Worm (Caenorhabditis elegans) whole organism, L1 larva: Measurements from ENCODE around the gene mca-1.

Experiments
- C16A3.4 ChIP-seq: fragments of 150-350 bp; optimal IDR thresholded peaks from 2 replicates; lab custom pipeline; 2014; ENCODE audit warnings: missing biosample characterization, missing genetic modification characterization
- blmp-1 ChIP-seq: fragments of 150-350 bp; optimal IDR thresholded peaks from 2 replicates; lab custom pipeline; 2014; ENCODE audit warnings: missing biosample characterization, missing genetic modification characterization
- ceh-82 ChIP-seq, 3 experiments: fragments of 150-350 bp in 1 of 3; sonication (generic microtip) in 2 of 3; optimal IDR thresholded peaks; 2 replicates each; lab custom pipeline; 2014 to 2017; ENCODE audit warnings: missing biosample characterization in 3 of 3, missing genetic modification characterization in 3 of 3
- ceh-88 ChIP-seq: fragments of 200-800 bp; sonication (Bioruptor generic); IDR thresholded peaks from 2 replicates; pipeline ENCODE4 v1.3.6; 2022; ENCODE audit warnings: missing genetic modification characterization, missing compliant biosample characterization
- ces-1 ChIP-seq: fragments of 150-350 bp; optimal IDR thresholded peaks from 2 replicates; lab custom pipeline; 2014; ENCODE audit warnings: missing biosample characterization, missing genetic modification reagents, missing genetic modification characterization
- dpl-1 ChIP-seq, 3 experiments: fragments of 150-350 bp in 2 of 3; sonication (generic microtip) in 1 of 3; optimal IDR thresholded peaks; 2 replicates each; lab custom pipeline; 2014 to 2017; ENCODE audit warnings: missing biosample characterization in 3 of 3, missing genetic modification characterization in 3 of 3, missing genetic modification reagents in 3 of 3
- efl-1 ChIP-seq, 4 experiments: fragments of 150-350 bp; optimal IDR thresholded peaks in 3 of 4; peaks in 1 of 4; 1 replicate in 1 of 4; 2 replicates in 3 of 4; lab custom pipeline; 2014; ENCODE audit warnings: missing biosample characterization in 2 of 4, missing genetic modification characterization in 2 of 4, missing genetic modification reagents in 2 of 4
- efl-3 ChIP-seq: fragments of 200-800 bp; sonication (Bioruptor generic); optimal IDR thresholded peaks from 2 replicates; lab custom pipeline; 2018; ENCODE audit warnings: mild to moderate bottlenecking, missing genetic modification characterization, missing compliant biosample characterization
- egl-27 ChIP-seq, 2 experiments: fragments of 150-350 bp in 1 of 2; sonication (generic microtip); optimal IDR thresholded peaks; 3 replicates each; lab custom pipeline; 2017 to 2018; ENCODE audit warnings: missing biosample characterization in 2 of 2, missing genetic modification characterization in 2 of 2, missing genetic modification reagents in 2 of 2
- elt-3 ChIP-seq, 6 experiments: fragments of 150-350 bp in 1 of 6; sonication (generic microtip); optimal IDR thresholded peaks; 2 replicates each; lab custom pipeline; 2017 to 2018; ENCODE audit warnings: missing biosample characterization in 6 of 6, missing genetic modification characterization in 6 of 6, inconsistent platforms in 1 of 6
- ets-5 ChIP-seq: fragments of 200-800 bp; sonication (Bioruptor generic); IDR thresholded peaks from 2 replicates; pipeline ENCODE4 v1.3.6; 2022; ENCODE audit warnings: missing genetic modification characterization, missing compliant biosample characterization
- fkh-8 ChIP-seq: sonication (generic microtip); optimal IDR thresholded peaks from 2 replicates; lab custom pipeline; 2016; ENCODE audit warnings: mild to moderate bottlenecking, missing genetic modification characterization, missing compliant biosample characterization
- grh-1 ChIP-seq: fragments of 200-800 bp; sonication (Bioruptor generic); IDR thresholded peaks from 2 replicates; pipeline ENCODE4 v1.3.6; 2022; ENCODE audit warnings: missing genetic modification reagents, missing genetic modification characterization, missing compliant biosample characterization
- hlh-17 ChIP-seq: fragments of 200-800 bp; sonication (Bioruptor generic); optimal IDR thresholded peaks from 2 replicates; lab custom pipeline; 2018; ENCODE audit warnings: missing genetic modification characterization, mild to moderate bottlenecking, missing compliant biosample characterization, moderate library complexity, borderline replicate concordance
- hpl-2 ChIP-seq: fragments of 150-350 bp; optimal IDR thresholded peaks from 2 replicates; lab custom pipeline; 2014; ENCODE audit warnings: missing biosample characterization, missing genetic modification reagents, missing genetic modification characterization
- irx-1 ChIP-seq: sonication (generic microtip); optimal IDR thresholded peaks from 2 replicates; lab custom pipeline; 2016; ENCODE audit warnings: missing genetic modification characterization, missing compliant biosample characterization
- isw-1 ChIP-seq: fragments of 200-800 bp; sonication (Bioruptor generic); IDR thresholded peaks from 2 replicates; pipeline ENCODE4 v1.3.6; 2022; ENCODE audit warnings: missing genetic modification characterization, missing compliant biosample characterization
- jun-1 ChIP-seq: fragments of 150-350 bp; optimal IDR thresholded peaks from 2 replicates; lab custom pipeline; 2014; ENCODE audit warnings: missing biosample characterization, missing genetic modification reagents, missing genetic modification characterization
- lin-13 ChIP-seq: fragments of 150-350 bp; optimal IDR thresholded peaks from 2 replicates; lab custom pipeline; 2014; ENCODE audit warnings: missing biosample characterization, missing genetic modification reagents, missing genetic modification characterization
- lin-15B ChIP-seq: fragments of 150-350 bp; sonication (generic microtip); optimal IDR thresholded peaks from 3 replicates; lab custom pipeline; 2014; ENCODE audit warnings: missing biosample characterization, missing genetic modification characterization
- lin-35 ChIP-seq, 2 experiments: fragments of 150-350 bp; optimal IDR thresholded peaks; 2 replicates each; lab custom pipeline; 2014; ENCODE audit warnings: missing biosample characterization in 2 of 2, missing genetic modification characterization in 2 of 2, missing genetic modification reagents in 2 of 2
- lin-39 ChIP-seq: fragments of 150-350 bp; optimal IDR thresholded peaks from 2 replicates; lab custom pipeline; 2014; ENCODE audit warnings: missing biosample characterization, missing genetic modification reagents, missing genetic modification characterization
- lir-3 ChIP-seq: sonication (generic microtip); optimal IDR thresholded peaks from 2 replicates; lab custom pipeline; 2016; ENCODE audit warnings: mild to moderate bottlenecking, missing genetic modification characterization, moderate library complexity, missing compliant biosample characterization; ENCODE audit not compliant: poor library complexity
- lsy-2 ChIP-seq, 2 experiments: fragments of 150-350 bp; optimal IDR thresholded peaks; 2 replicates each; lab custom pipeline; 2014; ENCODE audit warnings: missing biosample characterization in 2 of 2, missing genetic modification characterization in 2 of 2
- mab-9 ChIP-seq: fragments of 200-800 bp; sonication (Bioruptor generic); IDR thresholded peaks from 2 replicates; pipeline ENCODE4 v1.3.6; 2022; ENCODE audit warnings: missing genetic modification reagents, missing genetic modification characterization, missing compliant biosample characterization
- mef-2 ChIP-seq: fragments of 150-350 bp; optimal IDR thresholded peaks from 2 replicates; lab custom pipeline; 2014; ENCODE audit warnings: missing biosample characterization, missing genetic modification characterization
- nhr-19 ChIP-seq: fragments of 200-800 bp; sonication (Bioruptor generic); conservative IDR thresholded peaks from 2 replicates; pipeline ENCODE4 v1.3.6; 2022; ENCODE audit warnings: missing genetic modification characterization, missing compliant biosample characterization
- nhr-20 ChIP-seq: sonication (generic microtip); optimal IDR thresholded peaks from 2 replicates; lab custom pipeline; 2016; ENCODE audit warnings: mild to moderate bottlenecking, missing genetic modification characterization, missing compliant biosample characterization
- nhr-237 ChIP-seq: fragments of 150-350 bp; optimal IDR thresholded peaks from 2 replicates; lab custom pipeline; 2014; ENCODE audit warnings: missing biosample characterization, missing genetic modification characterization
- nhr-28 ChIP-seq: fragments of 150-350 bp; optimal IDR thresholded peaks from 2 replicates; lab custom pipeline; 2014; ENCODE audit warnings: missing biosample characterization, missing genetic modification characterization
- nhr-47 ChIP-seq: sonication (generic microtip); optimal IDR thresholded peaks from 2 replicates; lab custom pipeline; 2016; ENCODE audit warnings: mild to moderate bottlenecking, missing genetic modification characterization, moderate library complexity, missing compliant biosample characterization
- nhr-71 ChIP-seq: sonication (generic microtip); optimal IDR thresholded peaks from 2 replicates; lab custom pipeline; 2016; ENCODE audit warnings: mild to moderate bottlenecking, missing genetic modification characterization, moderate library complexity, missing compliant biosample characterization
- nhr-76 ChIP-seq: sonication (generic microtip); optimal IDR thresholded peaks from 2 replicates; lab custom pipeline; 2017; ENCODE audit warnings: missing biosample characterization, missing genetic modification characterization
- nhr-77 ChIP-seq: fragments of 150-350 bp; optimal IDR thresholded peaks from 2 replicates; lab custom pipeline; 2014; ENCODE audit warnings: missing biosample characterization, missing genetic modification characterization
- nhr-85 ChIP-seq: sonication (generic microtip); peaks from one replicate; lab custom pipeline; 2016; ENCODE audit warnings: missing genetic modification characterization, inconsistent platforms, missing compliant biosample characterization
- nhr-90 ChIP-seq: sonication (generic microtip); optimal IDR thresholded peaks from 2 replicates; lab custom pipeline; 2016; ENCODE audit warnings: mild to moderate bottlenecking, missing genetic modification characterization, missing compliant biosample characterization; ENCODE audit not compliant: poor library complexity
- pax-3 ChIP-seq: fragments of 200-800 bp; sonication (Bioruptor generic); optimal IDR thresholded peaks from 2 replicates; lab custom pipeline; 2018; ENCODE audit warnings: mild to moderate bottlenecking, missing genetic modification characterization, moderate library complexity, missing compliant biosample characterization
- skn-1 ChIP-seq: fragments of 150-350 bp; optimal IDR thresholded peaks from 2 replicates; lab custom pipeline; 2014; ENCODE audit warnings: missing biosample characterization, missing genetic modification characterization
- snpc-4 ChIP-seq: fragments of 150-350 bp; optimal IDR thresholded peaks from 2 replicates; lab custom pipeline; 2014; ENCODE audit warnings: missing biosample characterization, missing genetic modification characterization
- snu-23 ChIP-seq: sonication (generic microtip); optimal IDR thresholded peaks from 2 replicates; lab custom pipeline; 2016; ENCODE audit warnings: missing genetic modification characterization, missing compliant biosample characterization
- swsn-7 ChIP-seq: sonication (generic microtip); optimal IDR thresholded peaks from 2 replicates; lab custom pipeline; 2016; ENCODE audit warnings: missing genetic modification characterization, missing compliant biosample characterization
- unc-130 ChIP-seq: fragments of 150-350 bp; optimal IDR thresholded peaks from 2 replicates; lab custom pipeline; 2017; ENCODE audit warnings: missing biosample characterization, missing genetic modification characterization, inconsistent platforms
- unc-30 ChIP-seq: sonication (generic microtip); optimal IDR thresholded peaks from 2 replicates; lab custom pipeline; 2017; ENCODE audit warnings: missing biosample characterization, missing genetic modification characterization
- unc-62 ChIP-seq: fragments of 150-350 bp; optimal IDR thresholded peaks from 2 replicates; lab custom pipeline; 2014; ENCODE audit warnings: missing biosample characterization, missing genetic modification reagents, missing genetic modification characterization
- unc-86 ChIP-seq: sonication (generic microtip); optimal IDR thresholded peaks from 2 replicates; lab custom pipeline; 2016; ENCODE audit warnings: missing genetic modification characterization, missing compliant biosample characterization
- unc-98 ChIP-seq: fragments of 200-800 bp; sonication (Bioruptor generic); IDR thresholded peaks from 2 replicates; pipeline ENCODE4 v1.3.6; 2022; ENCODE audit warnings: missing genetic modification characterization, missing compliant biosample characterization
- xbp-1 ChIP-seq: sonication (generic microtip); optimal IDR thresholded peaks from 2 replicates; lab custom pipeline; 2016; ENCODE audit warnings: missing genetic modification characterization, missing compliant biosample characterization
- zag-1 ChIP-seq: fragments of 150-350 bp; optimal IDR thresholded peaks from 2 replicates; lab custom pipeline; 2014; ENCODE audit warnings: missing biosample characterization, missing genetic modification characterization
- zip-4 ChIP-seq: fragments of 200-800 bp; sonication (Bioruptor generic); optimal IDR thresholded peaks from 2 replicates; lab custom pipeline; 2018; ENCODE audit warnings: mild to moderate bottlenecking, missing genetic modification characterization, moderate library complexity, missing compliant biosample characterization
- ztf-11 ChIP-seq, 2 experiments: sonication (generic microtip); optimal IDR thresholded peaks; 2 replicates each; lab custom pipeline; 2016 to 2017; ENCODE audit warnings: missing genetic modification characterization in 2 of 2, missing biosample characterization in 1 of 2, missing compliant biosample characterization in 1 of 2

The mca-1 gene

DNA sequence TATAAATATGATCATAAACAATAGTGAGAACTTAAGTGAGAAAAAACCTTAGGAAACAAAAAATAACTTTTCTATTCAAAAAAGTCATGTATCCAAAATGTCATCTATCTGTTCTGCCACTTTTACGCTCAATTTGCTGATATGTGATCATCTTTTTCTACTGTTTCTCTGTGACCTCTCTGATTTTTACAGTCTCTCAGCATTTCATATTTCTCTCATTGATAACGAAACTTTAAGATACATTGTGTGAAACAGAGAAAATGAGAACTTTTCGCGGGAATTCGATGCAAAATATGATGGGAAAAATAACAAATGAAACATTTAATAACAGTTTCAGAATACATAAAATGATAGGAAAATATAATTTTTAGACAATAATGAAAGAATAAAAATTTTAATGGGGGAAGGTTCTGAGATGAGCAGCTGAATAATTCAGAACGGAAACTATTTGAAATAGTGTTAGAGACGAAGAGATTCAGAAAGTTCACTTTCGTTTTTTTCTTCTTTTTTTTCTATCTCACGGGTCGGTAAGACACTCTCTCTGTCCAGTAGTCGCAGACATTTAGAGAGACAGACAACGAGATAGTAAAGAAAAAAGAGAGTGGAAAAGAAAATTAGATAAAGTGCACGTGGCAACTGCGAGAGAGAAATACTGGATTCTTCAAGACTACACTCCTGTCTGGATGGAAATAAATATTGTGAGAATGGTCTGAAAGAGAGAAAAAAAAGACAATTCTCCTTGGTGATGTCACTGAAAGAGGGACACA, 42.7 kb upstream of the mca-1 start:
- TF ChIP-seq hpl-2 (GFP tag; lab: Kevin White, UChicago), result no peak
- peak; percentile 38 for TF ChIP-seq jun-1 (tag; lab: Kevin White, UChicago)
- TF ChIP-seq skn-1 (tag; lab: Kevin White, UChicago), result peak; percentile 67
- TF ChIP-seq blmp-1 (tag; lab: Kevin White, UChicago), result peak; percentile 94
- TF ChIP-seq fkh-8 (tag; lab: Kevin White, UChicago), result peak; percentile 19
- TF ChIP-seq unc-98 (GFP tag; lab: Robert Waterston, UW), result no peak
- peak; percentile 87 for TF ChIP-seq nhr-85 (tag; lab: Kevin White, UChicago)
- peak; percentile 3 for TF ChIP-seq snpc-4
- no peak for TF ChIP-seq lin-39 (tag; lab: Kevin White, UChicago)
- peak; percentile 17 for TF ChIP-seq C16A3.4 (tag; lab: Kevin White, UChicago)
- TF ChIP-seq ceh-82 (tag; optimal IDR thresholded peaks at IDR 0.05; lab: Kevin White, UChicago), result peak; percentile 46 to 55 (median 48)
- peak; percentile 77 for TF ChIP-seq nhr-47 (tag; lab: Kevin White, UChicago)
- TF ChIP-seq nhr-90, result peak; percentile 55
- TF ChIP-seq dpl-1 (GFP tag; optimal IDR thresholded peaks at IDR 0.05; lab: Kevin White, UChicago), result peak; percentile 33 to 58 (median 50)
- TF ChIP-seq unc-130, result no peak
- no peak for TF ChIP-seq ceh-88
- peak; percentile 55 for TF ChIP-seq nhr-19 (GFP tag; lab: Robert Waterston, UW)
- TF ChIP-seq nhr-237 (tag; lab: Kevin White, UChicago), result peak; percentile 17
- no peak for TF ChIP-seq ces-1 (GFP tag; lab: Kevin White, UChicago)
- peak; percentile 65 for TF ChIP-seq unc-86
- no peak for TF ChIP-seq pax-3 (tag; lab: Kevin White, UChicago)
- no peak for TF ChIP-seq lin-15B (tag; lab: Kevin White, UChicago)
- TF ChIP-seq nhr-76 (tag; lab: Kevin White, UChicago), result no peak
- no peak for TF ChIP-seq ztf-11 (tag; optimal IDR thresholded peaks at IDR 0.05; lab: Kevin White, UChicago)
- TF ChIP-seq nhr-28 (tag; lab: Kevin White, UChicago), result no peak
- peak; percentile 96 for TF ChIP-seq nhr-20 (tag; lab: Kevin White, UChicago)
- peak; percentile 43 for TF ChIP-seq lir-3
- TF ChIP-seq zip-4 (GFP tag; lab: Kevin White, UChicago), result no peak
- peak; percentile 62 for TF ChIP-seq xbp-1 (tag; lab: Kevin White, UChicago)
- TF ChIP-seq unc-30 (tag; lab: Kevin White, UChicago), result no peak
- TF ChIP-seq lsy-2 (tag; optimal IDR thresholded peaks at IDR 0.05; lab: Kevin White, UChicago), result peak; percentile 74 to 84
- TF ChIP-seq snu-23 (GFP tag; lab: Kevin White, UChicago), result peak; percentile 80
- TF ChIP-seq hlh-17 (GFP tag; lab: Kevin White, UChicago), result no peak
- peak; percentile 49 for TF ChIP-seq nhr-77 (tag; lab: Kevin White, UChicago)
- peak; percentile 59 to 63 for TF ChIP-seq efl-1 (optimal IDR thresholded peaks at IDR 0.05; lab: Kevin White, UChicago)
- peak; percentile 37 to 78 for TF ChIP-seq efl-1 (GFP tag; optimal IDR thresholded peaks at IDR 0.05 in 1 of 2; lab: Kevin White, UChicago)
- no peak for TF ChIP-seq mef-2 (tag; lab: Kevin White, UChicago)
- no peak for TF ChIP-seq unc-62 (GFP tag; lab: Kevin White, UChicago)
- TF ChIP-seq lin-35 (GFP tag; optimal IDR thresholded peaks at IDR 0.05; lab: Kevin White, UChicago), result peak; percentile 55 to 71
- peak; percentile 91 for TF ChIP-seq nhr-71 (tag; lab: Kevin White, UChicago)
- peak; percentile 32; the same call in 1 of the 2 replicates for TF ChIP-seq isw-1 (GFP tag; lab: Robert Waterston, UW)
- peak in 5 of 6 experiments; percentile 22 to 57 (median 40) for TF ChIP-seq elt-3 (tag; optimal IDR thresholded peaks at IDR 0.05; lab: Kevin White, UChicago)
- peak; percentile 28 for TF ChIP-seq lin-13 (GFP tag; lab: Kevin White, UChicago)
- TF ChIP-seq ets-5, result no peak
- no peak for TF ChIP-seq efl-3 (GFP tag; lab: Kevin White, UChicago)
- TF ChIP-seq zag-1 (tag; lab: Kevin White, UChicago), result peak; percentile 37
- TF ChIP-seq grh-1, result 0 out of 2 replicates have a peak, but pooled peaks have one; percentile 31
- TF ChIP-seq mab-9 (GFP tag; lab: Robert Waterston, UW), result no peak
- TF ChIP-seq swsn-7 (tag; lab: Kevin White, UChicago), result peak; percentile 69
- peak; percentile 54 for TF ChIP-seq irx-1
- TF ChIP-seq egl-27 (tag; optimal IDR thresholded peaks at IDR 0.05; lab: Kevin White, UChicago), result peak; percentile 1 to 23
